Worm (Caenorhabditis elegans): ENCODE measurements around the gene F20G2.3.

DNA sequence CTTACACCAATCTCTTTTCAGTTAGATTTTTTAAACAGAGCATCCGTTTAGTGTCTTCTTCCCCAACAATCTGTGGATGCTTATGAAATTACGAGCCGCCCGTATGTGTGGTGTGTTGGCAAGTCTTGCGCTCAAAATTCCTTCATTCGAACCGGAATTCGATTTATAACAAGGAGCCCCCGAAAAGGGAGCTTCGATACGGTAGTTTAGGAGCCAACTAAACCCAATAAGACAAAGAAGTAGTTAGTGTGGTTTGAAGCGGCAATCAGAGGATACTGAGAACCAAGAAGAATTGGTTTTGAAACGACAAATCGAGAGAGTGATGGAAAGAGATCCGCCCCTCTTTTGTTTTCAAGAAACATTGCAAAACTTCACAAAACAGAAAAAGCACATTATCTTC lies 44.0 kb upstream of the F20G2.3 start:
- TF ChIP-seq attf-3 (GFP tag; conservative IDR thresholded peaks at IDR 0.05): no peak
- TF ChIP-seq fkh-3 (tag; optimal IDR thresholded peaks at IDR 0.05): no peak
- no peak for TF ChIP-seq lsl-1 (GFP tag; optimal IDR thresholded peaks at IDR 0.05)
- TF ChIP-seq athp-1 (tag; optimal IDR thresholded peaks at IDR 0.05): no peak
- TF ChIP-seq ama-1 (optimal IDR thresholded peaks at IDR 0.05): no peak
- TF ChIP-seq ama-1 (GFP tag; optimal IDR thresholded peaks at IDR 0.05): no peak
- no peak for TF ChIP-seq nhr-90 (tag; optimal IDR thresholded peaks at IDR 0.05)
- no peak for TF ChIP-seq pha-4 (tag; optimal IDR thresholded peaks at IDR 0.05)
- TF ChIP-seq F49E8.2 (tag; optimal IDR thresholded peaks at IDR 0.05; ENCODE audit: insufficient read depth): no peak
- TF ChIP-seq pbrm-1 (GFP tag; IDR thresholded peaks at IDR 0.05): no peak
